Worm (Caenorhabditis elegans): ENCODE measurements around the gene C01G10.15.

ce11 chrV:15071015-15071810, 15.9 kb downstream of the C01G10.15 start, which contains the start of gene unc-76:
- peak; percentile 71 for TF ChIP-seq nhr-77 (tag; optimal IDR thresholded peaks at IDR 0.05)
- TF ChIP-seq zag-1 (tag; optimal IDR thresholded peaks at IDR 0.05) = peak; percentile 91
- no peak for TF ChIP-seq unc-98 (GFP tag; IDR thresholded peaks at IDR 0.05)
- peak; percentile 41 for TF ChIP-seq aly-2 (tag; optimal IDR thresholded peaks at IDR 0.05)
- peak in 1 of 2 experiments; percentile 50 for TF ChIP-seq mdl-1 (tag; optimal IDR thresholded peaks at IDR 0.05)
- TF ChIP-seq ztf-11 (tag; optimal IDR thresholded peaks at IDR 0.05) = peak in 1 of 2 experiments; percentile 58
